Worm (Caenorhabditis elegans) whole organism, early embryonic: ENCODE data around the gene exc-7.
A peak's percentile ranks its signal among the peaks of the same experiment; 100 is the strongest.

Experiments
- B0310.2 ChIP-seq: sonication (generic microtip); optimal IDR thresholded peaks from 2 replicates; lab custom pipeline; 2016; ENCODE audit warnings: mild to moderate bottlenecking, missing genetic modification characterization, missing compliant biosample characterization
- F13C5.2 ChIP-seq: sonication (generic microtip); optimal IDR thresholded peaks from 2 replicates; lab custom pipeline; 2017; ENCODE audit warnings: mild to moderate bottlenecking, missing genetic modification characterization, inconsistent platforms, missing compliant biosample characterization
- aly-1 ChIP-seq: sonication (generic microtip); optimal IDR thresholded peaks from 2 replicates; lab custom pipeline; 2016; ENCODE audit warnings: missing genetic modification characterization, missing compliant biosample characterization
- ama-1 ChIP-seq: fragments of 150-350 bp; optimal IDR thresholded peaks from 2 replicates; lab custom pipeline; 2014
- ceh-13 ChIP-seq: fragments of 200-800 bp; sonication (Bioruptor generic); optimal IDR thresholded peaks from 2 replicates; lab custom pipeline; 2018; ENCODE audit warnings: mild to moderate bottlenecking, missing genetic modification characterization, missing compliant biosample characterization
- ceh-36 ChIP-seq: sonication (generic microtip); optimal IDR thresholded peaks from 2 replicates; lab custom pipeline; 2016; ENCODE audit warnings: missing genetic modification characterization, inconsistent platforms, missing compliant biosample characterization
- ets-7 ChIP-seq: sonication (generic microtip); optimal IDR thresholded peaks from 2 replicates; lab custom pipeline; 2016; ENCODE audit warnings: missing genotype, missing genetic modification characterization, missing compliant biosample characterization
- flt-1 ChIP-seq: fragments of 200-800 bp; sonication (Bioruptor generic); IDR thresholded peaks from 2 replicates; pipeline ENCODE4 v1.3.6; 2022; ENCODE audit warnings: missing genetic modification characterization, missing compliant biosample characterization
- hmbx-1 ChIP-seq: sonication (generic microtip); optimal IDR thresholded peaks from 2 replicates; lab custom pipeline; 2016; ENCODE audit warnings: mild to moderate bottlenecking, missing genetic modification characterization, missing compliant biosample characterization
- hmg-4 ChIP-seq: fragments of 200-800 bp; sonication (Bioruptor generic); optimal IDR thresholded peaks from 2 replicates; lab custom pipeline; 2018; ENCODE audit warnings: mild to moderate bottlenecking, missing genetic modification characterization, missing compliant biosample characterization
- hnd-1 ChIP-seq: sonication (generic microtip); optimal IDR thresholded peaks from 2 replicates; lab custom pipeline; 2016; ENCODE audit warnings: missing genetic modification characterization, missing compliant biosample characterization
- pes-1 ChIP-seq: fragments of 200-800 bp; sonication (Bioruptor generic); IDR thresholded peaks from 2 replicates; pipeline ENCODE4 v1.3.6; 2022; ENCODE audit warnings: missing genetic modification reagents, missing genetic modification characterization, missing compliant biosample characterization
- scrt-1 ChIP-seq: fragments of 200-800 bp; sonication (Bioruptor generic); IDR thresholded peaks from 2 replicates; pipeline ENCODE4 v1.3.6; 2022; ENCODE audit warnings: missing genetic modification characterization, missing compliant biosample characterization
- sea-1 ChIP-seq: fragments of 200-800 bp; sonication (Bioruptor generic); conservative IDR thresholded peaks from 2 replicates; pipeline ENCODE4 v1.3.6; 2022; ENCODE audit warnings: missing genetic modification characterization, missing compliant biosample characterization
- tbx-11 ChIP-seq: fragments of 200-800 bp; sonication (Bioruptor generic); IDR thresholded peaks from 2 replicates; pipeline ENCODE4 v1.3.6; 2022; ENCODE audit warnings: missing genetic modification characterization, missing compliant biosample characterization
- tbx-37 ChIP-seq: fragments of 200-800 bp; sonication (Bioruptor generic); conservative IDR thresholded peaks from 2 replicates; pipeline ENCODE4 v1.3.6; 2022; ENCODE audit warnings: missing genetic modification reagents, missing genetic modification characterization, missing compliant biosample characterization
- tra-4 ChIP-seq: sonication (generic microtip); optimal IDR thresholded peaks from 2 replicates; lab custom pipeline; 2017; ENCODE audit warnings: missing genetic modification characterization, missing compliant biosample characterization

The exc-7 gene

DNA sequence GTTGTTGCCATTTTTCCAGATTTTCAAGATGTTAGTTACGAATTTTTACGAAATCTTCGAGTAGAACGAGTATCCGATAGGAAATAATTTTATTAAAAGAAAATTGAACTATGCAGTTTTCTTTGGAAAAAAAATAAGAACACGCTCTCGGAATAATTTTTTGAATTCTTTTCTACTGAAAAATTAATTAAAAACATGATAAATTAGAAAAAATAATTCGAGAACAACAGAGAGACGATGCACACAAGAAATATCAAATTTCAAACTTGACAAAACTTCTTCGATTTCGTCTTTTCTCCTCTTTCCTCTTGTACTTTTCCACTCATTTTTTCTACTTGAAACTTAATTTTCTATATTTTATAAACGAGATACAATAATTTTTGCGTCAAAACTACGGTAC lies 15.8 kb upstream of the exc-7 start, which contains the start of gene F35H8.4:
F35H8.4 (minus strand) TSS at position 101 of the 400 bp plus-strand sequence.
- TF ChIP-seq B0310.2 (tag; lab: Kevin White, UChicago), result no peak
- TF ChIP-seq hmg-4 (GFP tag; lab: Kevin White, UChicago), result no peak
- no peak for TF ChIP-seq ceh-13 (GFP tag; lab: Kevin White, UChicago)
- no peak for TF ChIP-seq ceh-36 (tag; lab: Kevin White, UChicago)
- TF ChIP-seq pes-1 (GFP tag; lab: Robert Waterston, UW), result no peak
- no peak for TF ChIP-seq F13C5.2 (tag; lab: Kevin White, UChicago)

DNA sequence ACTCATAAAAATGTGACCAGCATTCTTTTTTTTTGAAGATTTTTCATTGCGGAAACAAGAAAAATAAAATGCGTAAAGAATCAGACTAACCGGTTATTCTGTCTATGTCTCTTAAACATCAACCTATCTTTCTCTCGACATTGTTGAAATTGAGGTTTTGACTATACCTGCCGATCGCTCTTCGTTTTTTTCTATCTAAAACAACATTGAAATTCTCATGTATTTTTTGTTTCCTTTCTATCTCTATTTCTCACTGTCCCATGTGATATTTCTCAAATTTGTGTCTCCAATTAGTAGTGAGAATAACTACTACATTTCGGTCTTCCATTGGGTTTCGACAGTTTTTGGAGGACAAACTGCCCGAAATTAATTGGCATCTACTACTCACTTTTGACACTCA lies 14.9 kb upstream of the exc-7 start:
- TF ChIP-seq hnd-1 (tag; lab: Kevin White, UChicago) (no peak), sea-1 (GFP tag; lab: Robert Waterston, UW) (no peak), scrt-1 (no peak), ceh-36 (tag; lab: Kevin White, UChicago) (no peak), B0310.2 (tag; lab: Kevin White, UChicago) (no peak), ceh-13 (GFP tag; lab: Kevin White, UChicago) (no peak), tra-4 (tag; lab: Kevin White, UChicago) (no peak), tbx-37 (GFP tag; lab: Robert Waterston, UW) (no peak), hmg-4 (GFP tag; lab: Kevin White, UChicago) (no peak), hmbx-1 (no peak), flt-1 (GFP tag; lab: Robert Waterston, UW) (no peak), tbx-11 (GFP tag; lab: Robert Waterston, UW) (no peak), ama-1 (lab: Kevin White, UChicago) (no peak), F13C5.2 (tag; lab: Kevin White, UChicago) (no peak), aly-1 (tag; lab: Kevin White, UChicago) (no peak), pes-1 (GFP tag; lab: Robert Waterston, UW) (no peak), ets-7 (no peak)

DNA sequence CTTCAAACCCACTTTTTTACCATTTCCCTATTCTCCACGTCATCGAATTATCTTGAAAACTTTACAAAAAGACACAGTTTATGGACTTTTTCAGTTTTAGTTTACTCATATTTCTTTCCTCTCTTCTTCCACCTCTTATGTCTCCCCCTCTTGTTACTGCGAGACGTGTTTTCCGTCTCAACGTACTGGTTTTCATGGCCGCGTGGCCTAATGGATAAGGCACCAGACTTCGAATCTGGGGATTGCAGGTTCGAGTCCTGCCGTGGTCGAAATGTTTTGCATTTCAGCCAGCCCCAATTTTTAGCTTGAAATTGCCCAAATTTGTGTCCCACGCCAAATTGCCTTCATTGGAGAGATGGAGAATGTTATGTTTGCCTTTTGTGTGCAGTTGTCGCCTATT lies 9.7 kb upstream of the exc-7 start:
- TF ChIP-seq ets-7 (peak; percentile 84), ama-1 (lab: Kevin White, UChicago) (no peak), hmg-4 (GFP tag; lab: Kevin White, UChicago) (peak; percentile 86), flt-1 (GFP tag; lab: Robert Waterston, UW) (peak; percentile 95), hmbx-1 (peak; percentile 70), B0310.2 (tag; lab: Kevin White, UChicago) (peak; percentile 91), scrt-1 (peak; percentile 93), ceh-13 (GFP tag; lab: Kevin White, UChicago) (peak; percentile 90), F13C5.2 (tag; lab: Kevin White, UChicago) (peak; percentile 95), tbx-11 (GFP tag; lab: Robert Waterston, UW) (peak; percentile 95), tra-4 (tag; lab: Kevin White, UChicago) (peak; percentile 55), aly-1 (tag; lab: Kevin White, UChicago) (peak; percentile 95), tbx-37 (GFP tag; lab: Robert Waterston, UW) (peak; percentile 92), hnd-1 (tag; lab: Kevin White, UChicago) (peak; percentile 79), ceh-36 (tag; lab: Kevin White, UChicago) (peak; percentile 94), sea-1 (GFP tag; lab: Robert Waterston, UW) (peak; percentile 92), pes-1 (GFP tag; lab: Robert Waterston, UW) (peak; percentile 95)

DNA sequence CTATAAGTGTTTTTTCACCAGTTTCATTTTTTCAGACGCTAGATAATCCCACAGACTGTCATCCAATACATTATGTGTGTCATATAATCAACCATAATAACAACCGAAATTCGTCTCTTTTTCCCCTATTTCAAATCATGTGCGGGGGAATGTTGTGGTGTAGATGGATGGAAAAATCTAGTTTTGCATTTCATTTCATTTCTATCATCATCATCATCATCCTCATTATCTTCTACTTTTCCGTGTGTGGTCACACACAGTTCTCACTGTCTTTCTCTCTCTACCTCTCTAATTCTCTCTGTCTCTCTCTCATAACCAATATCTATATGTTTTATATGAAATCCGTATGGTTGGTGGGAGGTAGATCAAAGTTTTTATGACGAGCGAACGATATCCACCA lies 2.4 kb upstream of the exc-7 start:
- TF ChIP-seq ceh-36 (tag; lab: Kevin White, UChicago), result no peak
- no peak for TF ChIP-seq tbx-11 (GFP tag; lab: Robert Waterston, UW)

DNA sequence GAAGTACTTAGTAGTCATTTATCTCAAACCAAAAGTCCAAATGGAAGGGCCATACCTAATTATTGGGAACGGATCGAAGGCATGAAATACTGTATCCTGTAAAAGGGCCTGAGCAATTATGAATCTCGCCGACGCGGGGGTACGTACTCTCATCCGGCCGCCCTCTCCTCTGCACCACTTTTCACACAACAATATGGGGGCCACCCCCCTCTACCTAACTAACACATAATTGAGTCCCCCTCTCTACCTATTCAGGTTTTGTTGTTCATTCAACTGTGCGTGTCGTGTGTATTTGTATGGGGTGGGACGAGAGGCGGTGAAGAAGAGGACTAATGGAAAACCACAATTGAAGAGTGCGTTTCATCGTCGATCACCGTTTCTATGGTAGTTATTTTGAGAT lies 1.4 kb upstream of the exc-7 start:
- TF ChIP-seq tbx-37 (GFP tag; lab: Robert Waterston, UW) (no peak), B0310.2 (tag; lab: Kevin White, UChicago) (no peak), tbx-11 (GFP tag; lab: Robert Waterston, UW) (no peak), ceh-13 (GFP tag; lab: Kevin White, UChicago) (no peak), ceh-36 (tag; lab: Kevin White, UChicago) (no peak), hmg-4 (GFP tag; lab: Kevin White, UChicago) (peak; percentile 39), flt-1 (GFP tag; lab: Robert Waterston, UW) (no peak), F13C5.2 (tag; lab: Kevin White, UChicago) (peak; percentile 20), sea-1 (GFP tag; lab: Robert Waterston, UW) (no peak)

DNA sequence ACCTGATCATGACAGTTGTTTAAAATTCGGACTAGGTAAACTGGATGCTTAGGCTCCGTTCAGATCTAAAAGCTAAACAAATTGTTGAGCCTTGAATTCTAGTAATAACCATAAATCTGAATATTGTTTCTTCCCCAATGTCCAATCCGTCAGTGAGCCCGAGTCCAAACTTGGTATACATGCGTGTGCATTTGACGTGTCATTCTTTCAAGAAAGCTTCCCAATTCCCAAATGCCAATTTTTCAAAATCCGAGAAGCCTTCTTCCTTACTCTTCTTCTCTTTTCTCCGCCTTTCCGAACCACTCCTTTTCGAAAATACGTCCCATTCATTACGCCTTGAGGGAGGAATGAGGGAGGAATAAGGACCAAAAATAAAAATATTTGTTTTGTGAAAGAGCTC lies 937 bp downstream of the exc-7 start:
- no peak for TF ChIP-seq ets-7
- no peak for TF ChIP-seq tbx-11 (GFP tag; lab: Robert Waterston, UW)
- TF ChIP-seq sea-1 (GFP tag; lab: Robert Waterston, UW), result no peak
- no peak for TF ChIP-seq ceh-13 (GFP tag; lab: Kevin White, UChicago)
- no peak for TF ChIP-seq pes-1 (GFP tag; lab: Robert Waterston, UW)
- no peak for TF ChIP-seq tra-4 (tag; lab: Kevin White, UChicago)
- no peak for TF ChIP-seq hnd-1 (tag; lab: Kevin White, UChicago)
- no peak for TF ChIP-seq ama-1 (lab: Kevin White, UChicago)
- TF ChIP-seq hmg-4 (GFP tag; lab: Kevin White, UChicago), result no peak
- no peak for TF ChIP-seq scrt-1
- no peak for TF ChIP-seq B0310.2 (tag; lab: Kevin White, UChicago)
- TF ChIP-seq F13C5.2 (tag; lab: Kevin White, UChicago), result no peak

DNA sequence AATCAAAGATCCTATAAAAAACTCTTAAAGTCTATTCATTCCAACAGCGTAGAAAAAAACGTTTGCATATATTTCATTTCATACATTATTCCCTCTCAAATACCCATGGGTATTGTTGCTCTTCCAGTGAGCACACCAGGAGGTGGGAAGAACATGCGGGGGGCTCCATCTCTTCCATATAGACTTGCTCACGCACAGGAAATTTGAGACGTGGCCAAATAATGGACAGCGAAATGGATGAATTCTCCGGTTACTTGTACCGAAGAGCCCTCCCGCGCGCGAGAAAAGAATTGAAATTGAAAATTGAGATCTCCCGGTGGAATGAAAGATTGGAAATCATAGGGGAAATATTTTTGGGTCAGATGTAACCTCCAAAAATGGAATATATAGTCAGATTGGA lies 1.9 kb downstream of the exc-7 start:
- TF ChIP-seq ama-1 (lab: Kevin White, UChicago) (no peak), ceh-13 (GFP tag; lab: Kevin White, UChicago) (no peak), ceh-36 (tag; lab: Kevin White, UChicago) (no peak), hmg-4 (GFP tag; lab: Kevin White, UChicago) (no peak), ets-7 (no peak), flt-1 (GFP tag; lab: Robert Waterston, UW) (no peak), scrt-1 (no peak), F13C5.2 (tag; lab: Kevin White, UChicago) (no peak), aly-1 (tag; lab: Kevin White, UChicago) (no peak), sea-1 (GFP tag; lab: Robert Waterston, UW) (no peak)
